Worm (Caenorhabditis elegans) whole organism, late embryonic: ENCODE measurements around the gene C34F6.10.

ENCODE experiments used
- C08G9.2 ChIP-seq: sonication (generic microtip); optimal IDR thresholded peaks from 2 replicates; lab custom pipeline; 2016; ENCODE audit warnings: mild to moderate bottlenecking, missing genetic modification characterization, moderate library complexity, missing compliant biosample characterization
- C38D4.7 ChIP-seq: fragments of 200-800 bp; sonication (Bioruptor generic); optimal IDR thresholded peaks from 2 replicates; lab custom pipeline; 2018; ENCODE audit warnings: mild to moderate bottlenecking, missing genetic modification characterization, moderate library complexity, missing compliant biosample characterization
- F13H6.1 ChIP-seq: sonication (generic microtip); optimal IDR thresholded peaks from 2 replicates; lab custom pipeline; 2016; ENCODE audit warnings: missing genetic modification characterization, missing compliant biosample characterization
- T23F11.4 ChIP-seq: fragments of 200-800 bp; sonication (Bioruptor generic); optimal IDR thresholded peaks from 2 replicates; lab custom pipeline; 2018; ENCODE audit warnings: mild to moderate bottlenecking, missing genetic modification characterization, missing compliant biosample characterization
- Y22D7AL.16 ChIP-seq: sonication (generic microtip); optimal IDR thresholded peaks from 2 replicates; lab custom pipeline; 2016; ENCODE audit warnings: missing genetic modification characterization, missing compliant biosample characterization
- ama-1 ChIP-seq: fragments of 150-350 bp; optimal IDR thresholded peaks from 2 replicates; lab custom pipeline; 2014
- ceh-14 ChIP-seq: sonication (generic microtip); optimal IDR thresholded peaks from 2 replicates; lab custom pipeline; 2016; ENCODE audit warnings: missing genotype, missing genetic modification characterization, missing compliant biosample characterization
- ceh-2 ChIP-seq: sonication (generic microtip); optimal IDR thresholded peaks from 2 replicates; lab custom pipeline; 2016; ENCODE audit warnings: missing genotype, missing genetic modification characterization, missing compliant biosample characterization
- ceh-22 ChIP-seq: sonication (generic microtip); optimal IDR thresholded peaks from 2 replicates; lab custom pipeline; 2017; ENCODE audit warnings: missing biosample characterization, missing genetic modification characterization
- ceh-30 ChIP-seq: fragments of 150-350 bp; optimal IDR thresholded peaks from 2 replicates; lab custom pipeline; 2014; ENCODE audit warnings: missing biosample characterization, missing genetic modification characterization
- ceh-31 ChIP-seq: sonication (generic microtip); optimal IDR thresholded peaks from 2 replicates; lab custom pipeline; 2016; ENCODE audit warnings: missing genetic modification characterization, missing compliant biosample characterization
- ceh-48 ChIP-seq: sonication (generic microtip); optimal IDR thresholded peaks from 2 replicates; lab custom pipeline; 2016; ENCODE audit warnings: missing genetic modification characterization, inconsistent platforms, missing compliant biosample characterization
- ceh-9 ChIP-seq: sonication (generic microtip); optimal IDR thresholded peaks from 2 replicates; lab custom pipeline; 2016; ENCODE audit warnings: mild to moderate bottlenecking, missing genetic modification characterization, inconsistent platforms, missing compliant biosample characterization
- dmd-4 ChIP-seq: sonication (generic microtip); optimal IDR thresholded peaks from 2 replicates; lab custom pipeline; 2016; ENCODE audit warnings: borderline replicate concordance, missing genetic modification characterization, missing compliant biosample characterization
- elt-2 ChIP-seq: sonication (generic microtip); optimal IDR thresholded peaks from 2 replicates; lab custom pipeline; 2016; ENCODE audit warnings: missing genetic modification reagents, missing genetic modification characterization, missing compliant biosample characterization
- fax-1 ChIP-seq: sonication (generic microtip); optimal IDR thresholded peaks from 2 replicates; lab custom pipeline; 2016; ENCODE audit warnings: missing genotype, missing genetic modification characterization, missing compliant biosample characterization
- fkh-10 ChIP-seq: fragments of 150-350 bp; optimal IDR thresholded peaks from 2 replicates; lab custom pipeline; 2014; ENCODE audit warnings: missing biosample characterization, missing genetic modification reagents, missing genetic modification characterization
- fkh-6 ChIP-seq: sonication (generic microtip); optimal IDR thresholded peaks from 2 replicates; lab custom pipeline; 2016; ENCODE audit warnings: missing genetic modification characterization, missing compliant biosample characterization
- gmeb-2 ChIP-seq: sonication (generic microtip); optimal IDR thresholded peaks from 2 replicates; lab custom pipeline; 2016; ENCODE audit warnings: missing genetic modification characterization, inconsistent platforms, missing compliant biosample characterization
- hlh-30 ChIP-seq: sonication (generic microtip); optimal IDR thresholded peaks from 2 replicates; lab custom pipeline; 2017; ENCODE audit warnings: antibody characterized with exemption, missing genetic modification characterization, missing compliant biosample characterization; ENCODE audit not compliant: insufficient read depth
- lim-6 ChIP-seq: sonication (generic microtip); optimal IDR thresholded peaks from 2 replicates; lab custom pipeline; 2016; ENCODE audit warnings: missing genetic modification characterization, missing compliant biosample characterization
- lin-11 ChIP-seq: fragments of 200-800 bp; sonication (Bioruptor generic); optimal IDR thresholded peaks from 2 replicates; lab custom pipeline; 2018; ENCODE audit warnings: mild to moderate bottlenecking, missing genetic modification characterization, missing compliant biosample characterization
- nfya-1 ChIP-seq: sonication (generic microtip); optimal IDR thresholded peaks from 2 replicates; lab custom pipeline; 2017; ENCODE audit warnings: missing genetic modification characterization, mild to moderate bottlenecking, missing compliant biosample characterization, antibody characterized with exemption, moderate library complexity
- nhr-232 ChIP-seq: sonication (generic microtip); optimal IDR thresholded peaks from 2 replicates; lab custom pipeline; 2016; ENCODE audit warnings: missing genetic modification characterization, missing compliant biosample characterization
- pax-1 ChIP-seq: fragments of 150-350 bp; optimal IDR thresholded peaks from 2 replicates; lab custom pipeline; 2014; ENCODE audit warnings: missing biosample characterization, missing genetic modification characterization
- pha-2 ChIP-seq: sonication (generic microtip); optimal IDR thresholded peaks from 2 replicates; lab custom pipeline; 2017; ENCODE audit warnings: mild to moderate bottlenecking, missing genetic modification characterization, missing compliant biosample characterization
- pha-4 ChIP-seq: fragments of 150-350 bp; optimal IDR thresholded peaks from 2 replicates; lab custom pipeline; 2018; ENCODE audit warnings: missing biosample characterization, missing genetic modification reagents, missing genetic modification characterization
- pqm-1 ChIP-seq: sonication (generic microtip); optimal IDR thresholded peaks from 2 replicates; lab custom pipeline; 2016; ENCODE audit warnings: missing genetic modification characterization, missing compliant biosample characterization
- pros-1 ChIP-seq: fragments of 150-350 bp; optimal IDR thresholded peaks from 2 replicates; lab custom pipeline; 2014; ENCODE audit warnings: missing biosample characterization, missing genetic modification reagents, missing genetic modification characterization
- ref-2 ChIP-seq: sonication (generic microtip); optimal IDR thresholded peaks from 2 replicates; lab custom pipeline; 2016; ENCODE audit warnings: missing genetic modification characterization, missing compliant biosample characterization
- rnt-1 ChIP-seq: sonication (generic microtip); optimal IDR thresholded peaks from 2 replicates; lab custom pipeline; 2016; ENCODE audit warnings: missing genetic modification characterization, missing compliant biosample characterization
- sox-4 ChIP-seq: sonication (generic microtip); optimal IDR thresholded peaks from 2 replicates; lab custom pipeline; 2017; ENCODE audit warnings: mild to moderate bottlenecking, missing genetic modification characterization, inconsistent platforms, missing compliant biosample characterization
- tbx-2 ChIP-seq: sonication (generic microtip); optimal IDR thresholded peaks from 2 replicates; lab custom pipeline; 2016; ENCODE audit warnings: missing genetic modification characterization, missing compliant biosample characterization
- tbx-7 ChIP-seq: sonication (generic microtip); optimal IDR thresholded peaks from 2 replicates; lab custom pipeline; 2016; ENCODE audit warnings: missing genotype, missing genetic modification characterization, missing compliant biosample characterization
- ttx-3 ChIP-seq: sonication (generic microtip); optimal IDR thresholded peaks from 2 replicates; lab custom pipeline; 2016; ENCODE audit warnings: missing genetic modification reagents, missing genetic modification characterization, missing compliant biosample characterization
- unc-3 ChIP-seq, 2 experiments: fragments of 200-800 bp in 1 of 2; sonication (Bioruptor generic) in 1 of 2; sonication (generic microtip) in 1 of 2; conservative IDR thresholded peaks in 1 of 2; optimal IDR thresholded peaks in 1 of 2; 2 replicates each; pipeline versions ENCODE4 v1.3.6 to Lab custom; 2016 to 2022; ENCODE audit warnings: missing compliant biosample characterization in 2 of 2, missing genetic modification characterization in 2 of 2, missing genetic modification reagents in 1 of 2
- unc-42 ChIP-seq: sonication (generic microtip); optimal IDR thresholded peaks from 2 replicates; lab custom pipeline; 2016; ENCODE audit warnings: missing genotype, missing genetic modification characterization, missing compliant biosample characterization
- unc-55 ChIP-seq: sonication (generic microtip); optimal IDR thresholded peaks from 2 replicates; lab custom pipeline; 2017; ENCODE audit warnings: missing biosample characterization, missing genetic modification reagents, missing genetic modification characterization
- zip-5 ChIP-seq: sonication (generic microtip); optimal IDR thresholded peaks from 2 replicates; lab custom pipeline; 2016; ENCODE audit warnings: missing genetic modification characterization, missing compliant biosample characterization
- ztf-16 ChIP-seq: sonication (generic microtip); optimal IDR thresholded peaks from 2 replicates; lab custom pipeline; 2017; ENCODE audit warnings: missing genetic modification characterization, missing compliant biosample characterization

C34F6.10 gene

ce11 chrX:11281148-11281547, 40.7 kb upstream of the C34F6.10 start, which contains the start of gene F38B2.6:
F38B2.6 (minus strand) TSS chrX:11281248.
- TF ChIP-seq fkh-10 (GFP tag; lab: Kevin White, UChicago) (no peak), unc-42 (no peak), ceh-31 (tag; lab: Kevin White, UChicago) (no peak), nfya-1 (tag; lab: Kevin White, UChicago) (no peak), ceh-9 (no peak), Y22D7AL.16 (tag; lab: Kevin White, UChicago) (no peak), unc-55 (no peak), rnt-1 (tag; lab: Kevin White, UChicago) (no peak)

ce11 chrX:11279276-11279675, 38.8 kb upstream of the C34F6.10 start, which contains the start of gene F38B2.2:
F38B2.2 (minus strand) TSS chrX:11279376.
- no peak for TF ChIP-seq pqm-1
- TF ChIP-seq unc-3 (GFP tag; conservative IDR thresholded peaks at IDR 0.05; lab: Robert Waterston, UW), result no peak
- TF ChIP-seq unc-3 (tag; optimal IDR thresholded peaks at IDR 0.05; lab: Kevin White, UChicago), result no peak
- TF ChIP-seq pax-1 (tag; lab: Kevin White, UChicago), result no peak
- no peak for TF ChIP-seq pha-4 (tag; lab: Kevin White, UChicago)
- no peak for TF ChIP-seq ttx-3 (tag; lab: Kevin White, UChicago)
- TF ChIP-seq C38D4.7 (GFP tag; lab: Kevin White, UChicago), result no peak
- TF ChIP-seq pros-1, result no peak
- TF ChIP-seq dmd-4 (tag; lab: Kevin White, UChicago), result no peak
- TF ChIP-seq sox-4, result no peak
- no peak for TF ChIP-seq Y22D7AL.16 (tag; lab: Kevin White, UChicago)
- no peak for TF ChIP-seq lim-6 (tag; lab: Kevin White, UChicago)
- no peak for TF ChIP-seq ceh-22
- TF ChIP-seq nfya-1 (tag; lab: Kevin White, UChicago), result no peak
- TF ChIP-seq lin-11 (tag; lab: Kevin White, UChicago), result no peak
- no peak for TF ChIP-seq fax-1 (tag; lab: Kevin White, UChicago)
- TF ChIP-seq elt-2, result no peak
- no peak for TF ChIP-seq tbx-7 (tag; lab: Kevin White, UChicago)
- TF ChIP-seq fkh-6 (tag; lab: Kevin White, UChicago), result no peak

- TF ChIP-seq tbx-2 (tag; lab: Kevin White, UChicago) (no peak), ztf-16 (tag; lab: Kevin White, UChicago) (no peak), C08G9.2 (tag; lab: Kevin White, UChicago) (no peak), gmeb-2 (no peak), ceh-9 (no peak), zip-5 (tag; lab: Kevin White, UChicago) (no peak), ceh-2 (no peak), rnt-1 (tag; lab: Kevin White, UChicago) (no peak), F13H6.1 (tag; lab: Kevin White, UChicago) (no peak), ama-1 (lab: Kevin White, UChicago) (no peak), T23F11.4 (GFP tag; lab: Kevin White, UChicago) (no peak), hlh-30 (tag; lab: Kevin White, UChicago) (no peak), elt-2 (no peak), ceh-48 (no peak), ceh-31 (tag; lab: Kevin White, UChicago) (no peak), fax-1 (tag; lab: Kevin White, UChicago) (no peak)
Observed at ce11 chrX:11270882-11271281, 30.4 kb upstream of the C34F6.10 start, which contains the start of gene ifa-1. ifa-1 (plus strand) TSS chrX:11271182.

ce11 chrX:11268970-11269369, 28.5 kb upstream of the C34F6.10 start, which contains the start of gene C03A3.3:
C03A3.3 (minus strand) TSS chrX:11269070.
- TF ChIP-seq ceh-14 (tag; lab: Kevin White, UChicago), result no peak
- no peak for TF ChIP-seq nhr-232
- no peak for TF ChIP-seq F13H6.1 (tag; lab: Kevin White, UChicago)
- no peak for TF ChIP-seq ceh-30 (tag; lab: Kevin White, UChicago)
- TF ChIP-seq ama-1 (lab: Kevin White, UChicago), result no peak
- TF ChIP-seq pha-2 (tag; lab: Kevin White, UChicago), result no peak
- no peak for TF ChIP-seq nfya-1 (tag; lab: Kevin White, UChicago)
- no peak for TF ChIP-seq ref-2 (tag; lab: Kevin White, UChicago)
- TF ChIP-seq unc-55, result no peak
- TF ChIP-seq ceh-31 (tag; lab: Kevin White, UChicago), result no peak
- no peak for TF ChIP-seq dmd-4 (tag; lab: Kevin White, UChicago)
- no peak for TF ChIP-seq fkh-6 (tag; lab: Kevin White, UChicago)
- no peak for TF ChIP-seq ceh-22
- no peak for TF ChIP-seq ceh-2
- no peak for TF ChIP-seq lim-6 (tag; lab: Kevin White, UChicago)
- TF ChIP-seq, all 69 proteins: peak for 0
